Worm (Caenorhabditis elegans) whole organism, early embryonic: ENCODE results near the gene H03G16.1.
A peak's percentile ranks its signal among the peaks of the same experiment; 100 is the strongest.

Experiments
- B0310.2 ChIP-seq: sonication (generic microtip); optimal IDR thresholded peaks from 2 replicates; lab custom pipeline; 2016; ENCODE audit warnings: mild to moderate bottlenecking, missing genetic modification characterization, missing compliant biosample characterization
- F13C5.2 ChIP-seq: sonication (generic microtip); optimal IDR thresholded peaks from 2 replicates; lab custom pipeline; 2017; ENCODE audit warnings: mild to moderate bottlenecking, missing genetic modification characterization, inconsistent platforms, missing compliant biosample characterization
- aly-1 ChIP-seq: sonication (generic microtip); optimal IDR thresholded peaks from 2 replicates; lab custom pipeline; 2016; ENCODE audit warnings: missing genetic modification characterization, missing compliant biosample characterization
- ama-1 ChIP-seq: fragments of 150-350 bp; optimal IDR thresholded peaks from 2 replicates; lab custom pipeline; 2014
- ceh-13 ChIP-seq: fragments of 200-800 bp; sonication (Bioruptor generic); optimal IDR thresholded peaks from 2 replicates; lab custom pipeline; 2018; ENCODE audit warnings: mild to moderate bottlenecking, missing genetic modification characterization, missing compliant biosample characterization
- ceh-36 ChIP-seq: sonication (generic microtip); optimal IDR thresholded peaks from 2 replicates; lab custom pipeline; 2016; ENCODE audit warnings: missing genetic modification characterization, inconsistent platforms, missing compliant biosample characterization
- ets-7 ChIP-seq: sonication (generic microtip); optimal IDR thresholded peaks from 2 replicates; lab custom pipeline; 2016; ENCODE audit warnings: missing genotype, missing genetic modification characterization, missing compliant biosample characterization
- flt-1 ChIP-seq: fragments of 200-800 bp; sonication (Bioruptor generic); IDR thresholded peaks from 2 replicates; pipeline ENCODE4 v1.3.6; 2022; ENCODE audit warnings: missing genetic modification characterization, missing compliant biosample characterization
- hmbx-1 ChIP-seq: sonication (generic microtip); optimal IDR thresholded peaks from 2 replicates; lab custom pipeline; 2016; ENCODE audit warnings: mild to moderate bottlenecking, missing genetic modification characterization, missing compliant biosample characterization
- hmg-4 ChIP-seq: fragments of 200-800 bp; sonication (Bioruptor generic); optimal IDR thresholded peaks from 2 replicates; lab custom pipeline; 2018; ENCODE audit warnings: mild to moderate bottlenecking, missing genetic modification characterization, missing compliant biosample characterization
- hnd-1 ChIP-seq: sonication (generic microtip); optimal IDR thresholded peaks from 2 replicates; lab custom pipeline; 2016; ENCODE audit warnings: missing genetic modification characterization, missing compliant biosample characterization
- pes-1 ChIP-seq: fragments of 200-800 bp; sonication (Bioruptor generic); IDR thresholded peaks from 2 replicates; pipeline ENCODE4 v1.3.6; 2022; ENCODE audit warnings: missing genetic modification reagents, missing genetic modification characterization, missing compliant biosample characterization
- scrt-1 ChIP-seq: fragments of 200-800 bp; sonication (Bioruptor generic); IDR thresholded peaks from 2 replicates; pipeline ENCODE4 v1.3.6; 2022; ENCODE audit warnings: missing genetic modification characterization, missing compliant biosample characterization
- sea-1 ChIP-seq: fragments of 200-800 bp; sonication (Bioruptor generic); conservative IDR thresholded peaks from 2 replicates; pipeline ENCODE4 v1.3.6; 2022; ENCODE audit warnings: missing genetic modification characterization, missing compliant biosample characterization
- tbx-11 ChIP-seq: fragments of 200-800 bp; sonication (Bioruptor generic); IDR thresholded peaks from 2 replicates; pipeline ENCODE4 v1.3.6; 2022; ENCODE audit warnings: missing genetic modification characterization, missing compliant biosample characterization
- tbx-37 ChIP-seq: fragments of 200-800 bp; sonication (Bioruptor generic); conservative IDR thresholded peaks from 2 replicates; pipeline ENCODE4 v1.3.6; 2022; ENCODE audit warnings: missing genetic modification reagents, missing genetic modification characterization, missing compliant biosample characterization
- tra-4 ChIP-seq: sonication (generic microtip); optimal IDR thresholded peaks from 2 replicates; lab custom pipeline; 2017; ENCODE audit warnings: missing genetic modification characterization, missing compliant biosample characterization

The H03G16.1 gene

DNA sequence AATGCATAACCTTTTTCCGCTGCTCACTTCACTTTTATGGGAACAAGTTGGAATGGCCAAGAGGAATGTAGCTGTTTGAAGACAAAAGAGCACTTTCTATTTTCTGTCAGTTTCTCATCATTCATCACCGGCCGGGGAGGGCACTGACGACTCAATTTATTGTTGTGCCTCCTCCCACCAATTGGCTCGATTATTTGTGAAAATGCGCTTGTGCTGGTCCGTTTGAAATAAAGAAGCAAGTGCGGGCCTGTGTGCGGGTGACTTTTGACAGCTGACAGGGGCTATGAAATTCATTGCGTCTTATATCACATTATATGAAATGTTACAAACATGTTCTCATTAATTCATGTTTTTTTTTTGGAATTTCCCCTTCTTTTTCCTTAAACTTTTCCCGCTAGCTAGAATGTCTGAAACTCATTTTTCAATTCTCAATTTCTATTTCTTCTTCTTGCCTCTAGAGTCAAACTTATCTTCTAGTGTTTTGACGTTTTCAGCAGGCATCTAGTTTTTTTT is 39.7 kb upstream of the H03G16.1 start:
- no peak for TF ChIP-seq F13C5.2 (tag; lab: Kevin White, UChicago)
- no peak for TF ChIP-seq hmbx-1 (tag; lab: Kevin White, UChicago)
- no peak for TF ChIP-seq tra-4 (tag; lab: Kevin White, UChicago)

DNA sequence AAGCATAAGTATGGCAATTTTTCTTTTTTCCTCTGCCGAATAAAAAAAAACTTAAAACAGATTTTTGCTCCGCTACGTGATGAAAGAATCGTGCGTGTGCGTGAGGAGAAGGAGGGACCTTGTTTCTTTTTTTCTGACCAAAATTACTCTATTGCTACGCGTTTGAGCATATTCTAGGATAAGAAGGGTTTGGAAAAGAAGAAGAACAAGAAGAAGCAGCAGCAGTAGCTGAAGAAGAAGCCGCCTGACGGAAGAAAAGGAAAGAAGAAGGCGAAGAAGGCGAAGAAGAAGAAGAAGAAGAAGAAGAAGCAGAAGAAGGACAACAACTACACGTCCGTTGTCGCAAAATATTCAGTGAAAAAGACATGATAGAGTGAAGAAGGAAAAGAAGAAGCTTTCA is 37.6 kb upstream of the H03G16.1 start:
- TF ChIP-seq ceh-36 (tag; lab: Kevin White, UChicago): no peak
- TF ChIP-seq hmbx-1 (tag; lab: Kevin White, UChicago): no peak
- TF ChIP-seq scrt-1: no peak
- no peak for TF ChIP-seq B0310.2 (tag; lab: Kevin White, UChicago)
- TF ChIP-seq ama-1 (lab: Kevin White, UChicago): no peak
- TF ChIP-seq flt-1 (GFP tag; lab: Robert Waterston, UW): no peak
- no peak for TF ChIP-seq hmg-4 (GFP tag; lab: Kevin White, UChicago)
- TF ChIP-seq tra-4 (tag; lab: Kevin White, UChicago): no peak
- no peak for TF ChIP-seq aly-1 (tag; lab: Kevin White, UChicago)
- no peak for TF ChIP-seq tbx-37 (GFP tag; lab: Robert Waterston, UW)
- no peak for TF ChIP-seq F13C5.2 (tag; lab: Kevin White, UChicago)
- no peak for TF ChIP-seq ets-7 (tag; lab: Kevin White, UChicago)
- TF ChIP-seq ceh-13 (GFP tag; lab: Kevin White, UChicago): no peak

DNA sequence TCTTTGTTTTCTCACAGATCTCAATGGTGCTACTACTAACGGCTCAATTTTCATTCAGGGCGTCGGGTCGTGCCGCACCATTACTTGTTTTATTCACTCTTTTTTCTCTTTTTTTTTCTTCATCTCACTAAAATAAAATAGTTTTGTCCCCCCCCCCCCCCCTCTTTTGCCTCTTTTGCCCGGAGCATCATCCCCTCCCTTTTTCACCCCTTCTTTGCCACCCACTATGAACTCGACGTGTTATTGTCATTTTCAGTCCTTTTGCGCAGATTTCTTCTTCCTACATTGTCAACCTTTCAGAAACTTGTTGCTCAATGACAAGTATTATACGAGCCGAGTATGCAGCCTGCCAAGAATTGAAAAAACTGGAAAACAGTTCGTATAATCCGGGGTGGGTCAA is 27.7 kb upstream of the H03G16.1 start, which contains the start of gene seb-3:
TSS of gene seb-3 (plus strand) at position 301 of the 400 bp plus-strand sequence.
- TF ChIP-seq ceh-36 (tag; lab: Kevin White, UChicago): no peak
- TF ChIP-seq flt-1 (GFP tag; lab: Robert Waterston, UW): no peak
- no peak for TF ChIP-seq scrt-1
- TF ChIP-seq aly-1 (tag; lab: Kevin White, UChicago): no peak
- no peak for TF ChIP-seq tra-4 (tag; lab: Kevin White, UChicago)
- no peak for TF ChIP-seq pes-1 (GFP tag; lab: Robert Waterston, UW)
- TF ChIP-seq sea-1 (GFP tag; lab: Robert Waterston, UW): no peak
- no peak for TF ChIP-seq hnd-1 (tag; lab: Kevin White, UChicago)
- TF ChIP-seq tbx-11 (GFP tag; lab: Robert Waterston, UW): no peak
- TF ChIP-seq hmg-4 (GFP tag; lab: Kevin White, UChicago): no peak
- TF ChIP-seq hmbx-1 (tag; lab: Kevin White, UChicago): no peak
- TF ChIP-seq tbx-37 (GFP tag; lab: Robert Waterston, UW): no peak

DNA sequence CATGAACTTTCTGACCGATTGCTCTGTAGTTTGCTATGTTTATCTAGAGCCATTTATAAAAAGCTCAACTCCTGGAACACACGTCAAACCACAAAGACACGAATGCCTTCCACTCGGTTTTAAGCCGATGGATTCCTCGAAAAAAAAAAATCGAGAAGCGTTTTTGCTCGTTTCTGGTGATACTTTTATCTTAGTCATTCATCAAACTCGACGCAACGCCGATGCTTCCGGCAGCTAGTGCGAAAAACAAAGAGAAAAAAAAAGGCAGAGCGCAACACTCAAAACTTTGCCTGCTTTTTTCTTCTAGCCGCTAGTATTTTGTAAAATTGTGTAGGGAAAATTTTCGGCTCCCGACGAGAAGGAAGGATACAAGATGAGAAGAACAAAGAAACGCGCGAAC is 26.1 kb upstream of the H03G16.1 start:
- no peak for TF ChIP-seq hmbx-1 (tag; lab: Kevin White, UChicago)
- TF ChIP-seq F13C5.2 (tag; lab: Kevin White, UChicago): no peak
- TF ChIP-seq scrt-1: no peak
- no peak for TF ChIP-seq tbx-37 (GFP tag; lab: Robert Waterston, UW)
- TF ChIP-seq tbx-11 (GFP tag; lab: Robert Waterston, UW): no peak
- no peak for TF ChIP-seq sea-1 (GFP tag; lab: Robert Waterston, UW)
- no peak for TF ChIP-seq pes-1 (GFP tag; lab: Robert Waterston, UW)
- TF ChIP-seq aly-1 (tag; lab: Kevin White, UChicago): no peak
- no peak for TF ChIP-seq hmg-4 (GFP tag; lab: Kevin White, UChicago)
- no peak for TF ChIP-seq flt-1 (GFP tag; lab: Robert Waterston, UW)
- no peak for TF ChIP-seq ets-7 (tag; lab: Kevin White, UChicago)
- no peak for TF ChIP-seq ceh-13 (GFP tag; lab: Kevin White, UChicago)
- TF ChIP-seq ama-1 (lab: Kevin White, UChicago): no peak
- TF ChIP-seq hnd-1 (tag; lab: Kevin White, UChicago): no peak
- TF ChIP-seq tra-4 (tag; lab: Kevin White, UChicago): no peak
- TF ChIP-seq ceh-36 (tag; lab: Kevin White, UChicago): no peak
- no peak for TF ChIP-seq B0310.2 (tag; lab: Kevin White, UChicago)

DNA sequence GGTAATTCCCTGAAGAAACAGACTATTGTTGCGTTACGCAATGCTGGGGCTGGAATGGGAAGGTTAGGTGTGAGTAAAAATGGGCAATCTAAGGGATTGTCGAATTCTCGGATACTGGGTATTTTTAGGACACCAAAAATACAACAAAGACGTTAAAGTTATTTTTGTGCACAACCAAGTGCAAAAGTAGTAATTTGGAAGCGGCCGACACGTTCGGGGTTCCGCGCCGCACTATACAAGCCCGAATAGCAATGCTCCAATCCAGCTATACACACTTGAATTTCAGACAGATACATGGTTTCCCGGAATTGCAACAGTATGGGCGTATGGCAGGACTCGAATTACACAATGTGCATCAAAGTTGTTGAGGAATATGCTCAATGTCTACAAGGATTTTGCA is 25.7 kb upstream of the H03G16.1 start:
- no peak for TF ChIP-seq ets-7 (tag; lab: Kevin White, UChicago)
- TF ChIP-seq sea-1 (GFP tag; lab: Robert Waterston, UW): no peak
- TF ChIP-seq pes-1 (GFP tag; lab: Robert Waterston, UW): no peak
- TF ChIP-seq F13C5.2 (tag; lab: Kevin White, UChicago): no peak
- no peak for TF ChIP-seq hmbx-1 (tag; lab: Kevin White, UChicago)
- TF ChIP-seq flt-1 (GFP tag; lab: Robert Waterston, UW): no peak
- no peak for TF ChIP-seq tra-4 (tag; lab: Kevin White, UChicago)
- TF ChIP-seq ceh-13 (GFP tag; lab: Kevin White, UChicago): no peak
- TF ChIP-seq scrt-1: no peak
- no peak for TF ChIP-seq hmg-4 (GFP tag; lab: Kevin White, UChicago)
- TF ChIP-seq ama-1 (lab: Kevin White, UChicago): no peak

DNA sequence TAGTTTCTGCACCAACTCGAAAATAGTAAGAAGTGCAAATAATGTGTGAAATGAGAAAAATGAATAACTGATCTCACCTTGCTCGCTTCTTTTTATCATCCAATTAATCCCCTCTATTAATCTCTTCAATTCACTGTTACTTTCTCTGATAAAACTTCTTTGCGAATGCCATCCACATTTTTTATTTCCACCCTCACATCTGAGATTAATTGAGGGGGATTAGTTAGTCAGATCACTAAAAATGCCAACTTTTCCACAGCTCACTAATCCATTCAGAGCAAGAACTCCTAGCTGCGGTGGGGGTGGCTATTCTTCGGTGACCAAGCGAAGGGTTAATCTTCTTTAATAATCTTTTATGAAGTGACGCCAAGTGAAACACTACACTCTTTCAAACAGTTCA is 18.9 kb upstream of the H03G16.1 start, which contains the start of gene dsc-1:
TSS of gene dsc-1 (minus strand) at position 46 of the 400 bp plus-strand sequence.
- TF ChIP-seq tbx-11 (GFP tag; lab: Robert Waterston, UW): no peak
- TF ChIP-seq ceh-13 (GFP tag; lab: Kevin White, UChicago): no peak
- no peak for TF ChIP-seq hmg-4 (GFP tag; lab: Kevin White, UChicago)
- TF ChIP-seq ceh-36 (tag; lab: Kevin White, UChicago): peak; percentile 75

DNA sequence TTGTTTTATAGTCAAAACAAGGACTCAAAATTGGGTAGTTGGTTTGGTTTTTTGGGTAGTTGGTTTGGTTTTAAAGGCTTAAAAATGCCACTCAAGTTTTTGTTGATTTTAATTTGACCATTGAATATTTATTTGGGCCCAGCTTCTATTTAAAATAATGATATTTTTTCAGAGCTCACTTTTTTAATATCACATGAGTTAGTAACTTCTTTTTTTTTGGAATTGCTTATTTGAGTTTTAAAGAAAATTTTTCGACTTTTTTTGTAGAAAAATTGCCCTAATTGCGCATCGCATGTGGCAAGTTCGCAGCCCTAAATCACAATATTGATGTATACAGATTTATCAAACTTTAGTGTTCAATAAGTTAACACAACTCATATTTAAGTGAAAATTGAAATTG is 17.9 kb upstream of the H03G16.1 start:
- TF ChIP-seq ceh-36 (tag; lab: Kevin White, UChicago) (no peak), hmbx-1 (tag; lab: Kevin White, UChicago) (no peak), ets-7 (tag; lab: Kevin White, UChicago) (no peak), aly-1 (tag; lab: Kevin White, UChicago) (no peak), hmg-4 (GFP tag; lab: Kevin White, UChicago) (no peak), pes-1 (GFP tag; lab: Robert Waterston, UW) (no peak), tra-4 (tag; lab: Kevin White, UChicago) (no peak), hnd-1 (tag; lab: Kevin White, UChicago) (no peak), ama-1 (lab: Kevin White, UChicago) (no peak)
